Fruit fly (Drosophila melanogaster) whole organism: ENCODE results near the gene ebd2.

Experiments used
- CG8478 ChIP-seq: fragments of >200 bp; optimal IDR thresholded peaks from 2 replicates; lab custom pipeline; 2018; ENCODE audit warnings: inconsistent platforms
- Dll ChIP-seq: fragments of >200 bp; optimal IDR thresholded peaks from 2 replicates; lab custom pipeline; 2017
- EcR ChIP-seq, 2 experiments: fragments of >200 bp; optimal IDR thresholded peaks; 2 replicates each; lab custom pipeline; 2017; ENCODE audit warnings: missing biosample characterization in 2 of 2, missing genetic modification characterization in 2 of 2, missing genetic modification reagents in 2 of 2
- pan ChIP-seq: fragments of >200 bp; optimal IDR thresholded peaks from 2 replicates; lab custom pipeline; 2017
- psq ChIP-seq: fragments of >200 bp; optimal IDR thresholded peaks from 2 replicates; lab custom pipeline; 2017
- usp ChIP-seq: fragments of >200 bp; optimal IDR thresholded peaks from 2 replicates; lab custom pipeline; 2017; ENCODE audit warnings: missing biosample characterization, missing genetic modification characterization, mixed read lengths

DNA sequence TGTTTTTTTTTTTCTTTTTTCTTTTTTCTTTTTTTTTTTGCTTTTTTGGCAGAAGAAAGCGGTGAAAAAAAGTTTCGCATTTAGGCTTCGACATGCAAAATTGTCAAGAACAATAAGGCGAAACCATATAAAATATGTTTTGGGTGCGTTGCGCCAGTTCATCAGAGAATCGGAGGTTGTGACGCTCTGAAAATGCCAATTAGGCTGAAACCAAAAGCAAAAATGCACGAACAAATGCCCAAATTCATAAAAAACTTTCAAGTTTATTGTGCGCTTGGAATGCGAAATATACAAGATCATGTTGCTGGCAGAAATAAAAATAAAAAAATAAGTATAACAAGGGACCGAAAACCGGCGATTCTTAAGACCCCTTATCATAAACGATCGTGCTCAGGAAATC is 40.7 kb upstream of the ebd2 start:
- no peak for TF ChIP-seq pan (lab: Kevin White, UChicago)
- TF ChIP-seq psq (lab: Kevin White, UChicago): no peak
- no peak for TF ChIP-seq Dll (lab: Kevin White, UChicago)
- no peak for TF ChIP-seq CG8478 (lab: Kevin White, UChicago)
- TF ChIP-seq EcR (GFP tag; optimal IDR thresholded peaks at IDR 0.05; lab: Kevin White, UChicago): no peak
- TF ChIP-seq usp (GFP tag; lab: Kevin White, UChicago): no peak
